Worm (Caenorhabditis elegans) whole organism, young adult: Measurements from ENCODE around the gene F11D11.12.

ENCODE experiments used
- T07F8.4 ChIP-seq: sonication (generic microtip); optimal IDR thresholded peaks from 2 replicates; lab custom pipeline; 2016; ENCODE audit warnings: mild to moderate bottlenecking, missing genetic modification characterization, moderate library complexity, missing compliant biosample characterization
- ama-1 ChIP-seq, 3 experiments: fragments of 150-350 bp in 1 of 3; sonication (generic microtip) in 2 of 3; optimal IDR thresholded peaks; 2 replicates each; lab custom pipeline; 2014 to 2018; ENCODE audit warnings: missing biosample characterization in 2 of 3, missing genetic modification characterization in 2 of 3, missing genetic modification reagents in 2 of 3
- cebp-1 ChIP-seq, 2 experiments: fragments of 200-800 bp in 1 of 2; sonication (Bioruptor generic) in 1 of 2; sonication (generic microtip) in 1 of 2; IDR thresholded peaks in 1 of 2; optimal IDR thresholded peaks in 1 of 2; 2 replicates each; pipeline versions ENCODE4 v1.3.6 to Lab custom; 2017 to 2022; ENCODE audit warnings: missing compliant biosample characterization in 2 of 2, missing genetic modification characterization in 2 of 2, mild to moderate bottlenecking in 1 of 2, missing genetic modification reagents in 1 of 2, moderate library complexity in 1 of 2
- ceh-100 ChIP-seq: fragments of 200-800 bp; sonication (Bioruptor generic); IDR thresholded peaks from 2 replicates; pipeline ENCODE4 v1.3.6; 2022; ENCODE audit warnings: missing genetic modification reagents, missing genetic modification characterization, missing compliant biosample characterization
- lin-35 ChIP-seq, 3 experiments: fragments of 150-350 bp in 2 of 3; sonication (generic microtip) in 1 of 3; optimal IDR thresholded peaks; 2 replicates each; lab custom pipeline; 2014 to 2018; ENCODE audit warnings: missing biosample characterization in 3 of 3, missing genetic modification characterization in 3 of 3, missing genetic modification reagents in 3 of 3
- nfya-1 ChIP-seq: sonication (generic microtip); optimal IDR thresholded peaks from 2 replicates; lab custom pipeline; 2017; ENCODE audit warnings: antibody characterized with exemption, missing compliant biosample characterization, missing genetic modification characterization, borderline replicate concordance; ENCODE audit not compliant: insufficient read depth
- pha-4 ChIP-seq: fragments of 150-350 bp; sonication (generic microtip); optimal IDR thresholded peaks from 2 replicates; lab custom pipeline; 2014; ENCODE audit warnings: missing biosample characterization, missing genetic modification reagents, missing genetic modification characterization
- snpc-3.4 ChIP-seq: sonication (generic microtip); optimal IDR thresholded peaks from 2 replicates; lab custom pipeline; 2017; ENCODE audit warnings: missing genetic modification characterization, mild to moderate bottlenecking, missing compliant biosample characterization, antibody characterized with exemption, moderate library complexity, missing genotype, missing genetic modification reagents

DNA sequence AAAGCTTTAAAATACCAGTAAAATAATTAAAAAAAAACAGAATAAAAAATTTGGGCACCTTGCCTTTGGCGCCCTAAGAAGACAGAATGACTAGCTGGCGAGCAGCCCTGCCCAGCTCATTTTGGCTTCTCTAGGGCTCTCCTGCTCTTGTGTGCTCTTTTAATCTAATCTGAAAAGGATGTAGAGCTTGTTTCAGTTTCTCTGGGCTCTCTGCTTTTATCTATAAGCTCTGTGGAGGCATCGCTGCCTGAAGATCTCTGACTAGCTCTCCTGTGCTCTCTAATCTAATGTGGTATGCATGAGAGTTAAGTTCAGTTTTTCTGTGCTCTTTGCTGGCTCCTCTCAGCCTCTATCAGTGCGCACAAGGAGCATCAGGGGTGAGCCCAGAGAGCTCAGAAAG lies 24.6 kb downstream of the F11D11.12 start:
- TF ChIP-seq snpc-3.4 (tag; lab: Kevin White, UChicago) (no peak), lin-35 (GFP tag; optimal IDR thresholded peaks at IDR 0.05; lab: Kevin White, UChicago) (no peak), nfya-1 (tag; lab: Kevin White, UChicago) (no peak), pha-4 (no peak), T07F8.4 (tag; lab: Kevin White, UChicago) (no peak), ceh-100 (no peak), ama-1 (optimal IDR thresholded peaks at IDR 0.05; lab: Kevin White, UChicago) (no peak), ama-1 (GFP tag; optimal IDR thresholded peaks at IDR 0.05; lab: Kevin White, UChicago) (no peak), cebp-1 (GFP tag; IDR thresholded peaks at IDR 0.05; lab: Robert Waterston, UW) (no peak), cebp-1 (tag; optimal IDR thresholded peaks at IDR 0.05; lab: Kevin White, UChicago) (no peak)
